Worm (Caenorhabditis elegans) whole organism, young adult: ENCODE results near the gene T25G12.13.
"Not testable (repeated sequence)": the region's sequence is repeated elsewhere in the genome, so short reads cannot be mapped to it uniquely, and the experiment has no call there.

Experiments
- B0336.3 ChIP-seq: fragments of 200-800 bp; sonication (Bioruptor generic); IDR thresholded peaks from 2 replicates; pipeline ENCODE4 v1.3.6; 2022; ENCODE audit warnings: missing genetic modification characterization, missing compliant biosample characterization
- F22D6.2 ChIP-seq: sonication (generic microtip); optimal IDR thresholded peaks from 2 replicates; lab custom pipeline; 2016; ENCODE audit warnings: mild to moderate bottlenecking, missing genetic modification characterization, missing compliant biosample characterization
- F23B12.7 ChIP-seq: sonication (generic microtip); optimal IDR thresholded peaks from 2 replicates; lab custom pipeline; 2017; ENCODE audit warnings: missing genetic modification characterization, mild to moderate bottlenecking, missing compliant biosample characterization, antibody characterized with exemption, moderate library complexity; ENCODE audit not compliant: insufficient read depth
- F55B11.4 ChIP-seq: sonication (generic microtip); optimal IDR thresholded peaks from 2 replicates; lab custom pipeline; 2016; ENCODE audit warnings: missing compliant biosample characterization, missing genetic modification characterization, borderline replicate concordance; ENCODE audit not compliant: insufficient read depth
- T26A5.8 ChIP-seq: sonication (generic microtip); optimal IDR thresholded peaks from 2 replicates; lab custom pipeline; 2016; ENCODE audit warnings: missing genetic modification characterization, missing compliant biosample characterization
- Y79H2A.3 ChIP-seq: fragments of 200-800 bp; sonication (Bioruptor generic); conservative IDR thresholded peaks from 2 replicates; pipeline ENCODE4 v1.3.6; 2022; ENCODE audit warnings: missing genetic modification reagents, missing genetic modification characterization, missing compliant biosample characterization
- Y95B8A.8 ChIP-seq: fragments of 200-800 bp; sonication (Bioruptor generic); IDR thresholded peaks from 2 replicates; pipeline ENCODE4 v1.3.6; 2022; ENCODE audit warnings: missing genetic modification reagents, missing genetic modification characterization, missing compliant biosample characterization
- akir-1 ChIP-seq: fragments of 200-800 bp; sonication (Bioruptor generic); optimal IDR thresholded peaks from 2 replicates; lab custom pipeline; 2018; ENCODE audit warnings: mild to moderate bottlenecking, missing genetic modification characterization, moderate library complexity, missing compliant biosample characterization
- attf-5 ChIP-seq: fragments of 200-800 bp; sonication (Bioruptor generic); optimal IDR thresholded peaks from 2 replicates; lab custom pipeline; 2018; ENCODE audit warnings: mild to moderate bottlenecking, missing genetic modification characterization, missing compliant biosample characterization
- attf-6 ChIP-seq: fragments of 200-800 bp; sonication (Bioruptor generic); IDR thresholded peaks from 2 replicates; pipeline ENCODE4 v1.3.6; 2022; ENCODE audit warnings: missing genetic modification reagents, missing genetic modification characterization, missing compliant biosample characterization
- ccch-3 ChIP-seq: fragments of 200-800 bp; sonication (Bioruptor generic); optimal IDR thresholded peaks from 2 replicates; lab custom pipeline; 2018; ENCODE audit warnings: mild to moderate bottlenecking, missing genetic modification characterization, missing compliant biosample characterization
- cebp-2 ChIP-seq: fragments of 200-800 bp; sonication (Bioruptor generic); IDR thresholded peaks from 2 replicates; pipeline ENCODE4 v1.3.6; 2022; ENCODE audit warnings: missing genetic modification characterization, missing compliant biosample characterization
- chd-7 ChIP-seq: sonication (generic microtip); optimal IDR thresholded peaks from 2 replicates; lab custom pipeline; 2016; ENCODE audit warnings: mild to moderate bottlenecking, missing genetic modification characterization, moderate library complexity, missing compliant biosample characterization
- efl-1 ChIP-seq: fragments of 150-350 bp; optimal IDR thresholded peaks from 2 replicates; lab custom pipeline; 2014; ENCODE audit warnings: missing biosample characterization, missing genetic modification reagents, missing genetic modification characterization
- egl-18 ChIP-seq: fragments of 200-800 bp; sonication (Bioruptor generic); IDR thresholded peaks from 2 replicates; pipeline ENCODE4 v1.3.6; 2022; ENCODE audit warnings: missing genetic modification reagents, missing genetic modification characterization, missing compliant biosample characterization
- hlh-12 ChIP-seq: sonication (generic microtip); optimal IDR thresholded peaks from 2 replicates; lab custom pipeline; 2016; ENCODE audit warnings: missing genetic modification characterization, missing compliant biosample characterization
- hmg-1.2 ChIP-seq: fragments of 200-800 bp; sonication (Bioruptor generic); IDR thresholded peaks from 2 replicates; pipeline ENCODE4 v1.3.6; 2022; ENCODE audit warnings: missing genetic modification reagents, missing genetic modification characterization, missing compliant biosample characterization
- hmg-20 ChIP-seq: fragments of 200-800 bp; sonication (Bioruptor generic); IDR thresholded peaks from 2 replicates; pipeline ENCODE4 v1.3.6; 2022; ENCODE audit warnings: missing genetic modification reagents, missing genetic modification characterization, missing compliant biosample characterization
- lin-26 ChIP-seq: fragments of 200-800 bp; sonication (Bioruptor generic); IDR thresholded peaks from 2 replicates; pipeline ENCODE4 v1.3.6; 2022; ENCODE audit warnings: missing genetic modification reagents, missing genetic modification characterization, missing compliant biosample characterization
- lin-35 ChIP-seq, 3 experiments: fragments of 150-350 bp in 2 of 3; sonication (generic microtip) in 1 of 3; optimal IDR thresholded peaks; 2 replicates each; lab custom pipeline; 2014 to 2018; ENCODE audit warnings: missing biosample characterization in 3 of 3, missing genetic modification characterization in 3 of 3, missing genetic modification reagents in 3 of 3
- mes-4 ChIP-seq: sonication (generic microtip); optimal IDR thresholded peaks from 2 replicates; lab custom pipeline; 2016; ENCODE audit warnings: missing genotype, missing genetic modification characterization, missing compliant biosample characterization
- nfya-2 ChIP-seq: fragments of 200-800 bp; sonication (Bioruptor generic); IDR thresholded peaks from 2 replicates; pipeline ENCODE4 v1.3.6; 2022; ENCODE audit warnings: missing genetic modification reagents, missing genetic modification characterization, missing compliant biosample characterization
- nfyb-1 ChIP-seq: fragments of 200-800 bp; sonication (Bioruptor generic); IDR thresholded peaks from 2 replicates; pipeline ENCODE4 v1.3.6; 2022; ENCODE audit warnings: missing genetic modification reagents, missing genetic modification characterization, missing compliant biosample characterization
- nhr-179 ChIP-seq: sonication (generic microtip); optimal IDR thresholded peaks from 2 replicates; lab custom pipeline; 2016; ENCODE audit warnings: mild to moderate bottlenecking, missing genetic modification characterization, missing compliant biosample characterization
- nhr-27 ChIP-seq: fragments of 200-800 bp; sonication (Bioruptor generic); optimal IDR thresholded peaks from 2 replicates; lab custom pipeline; 2018; ENCODE audit warnings: mild to moderate bottlenecking, missing genetic modification characterization, moderate library complexity, missing compliant biosample characterization
- nhr-80 ChIP-seq: sonication (generic microtip); optimal IDR thresholded peaks from 2 replicates; lab custom pipeline; 2016; ENCODE audit warnings: missing genetic modification characterization, missing compliant biosample characterization
- nhr-90 ChIP-seq: sonication (generic microtip); optimal IDR thresholded peaks from 2 replicates; lab custom pipeline; 2016; ENCODE audit warnings: missing genotype, mild to moderate bottlenecking, missing genetic modification characterization, missing compliant biosample characterization
- rcor-1 ChIP-seq: fragments of 200-800 bp; sonication (Bioruptor generic); IDR thresholded peaks from 2 replicates; pipeline ENCODE4 v1.3.6; 2022; ENCODE audit warnings: missing genetic modification reagents, missing genetic modification characterization, missing compliant biosample characterization
- repo-1 ChIP-seq: sonication (generic microtip); optimal IDR thresholded peaks from 2 replicates; lab custom pipeline; 2017; ENCODE audit warnings: mild to moderate bottlenecking, missing genetic modification characterization, missing compliant biosample characterization
- rpc-1 ChIP-seq, 2 experiments: fragments of 150-350 bp in 1 of 2; sonication (generic microtip) in 1 of 2; optimal IDR thresholded peaks; 2 replicates each; lab custom pipeline; 2014 to 2018; ENCODE audit warnings: missing biosample characterization in 1 of 2, missing genetic modification characterization in 1 of 2, missing genetic modification reagents in 1 of 2, missing genotype in 1 of 2
- sdz-38 ChIP-seq: sonication (generic microtip); optimal IDR thresholded peaks from 2 replicates; lab custom pipeline; 2016; ENCODE audit warnings: missing genotype, missing genetic modification characterization, missing compliant biosample characterization
- sea-2 ChIP-seq: fragments of 200-800 bp; sonication (Bioruptor generic); IDR thresholded peaks from 2 replicates; pipeline ENCODE4 v1.3.6; 2022; ENCODE audit warnings: missing genetic modification characterization, missing compliant biosample characterization
- somi-1 ChIP-seq: fragments of 200-800 bp; sonication (Bioruptor generic); optimal IDR thresholded peaks from 2 replicates; lab custom pipeline; 2018; ENCODE audit warnings: mild to moderate bottlenecking, missing genetic modification characterization, missing compliant biosample characterization
- tbp1 ChIP-seq: fragments of 200-800 bp; sonication (Bioruptor generic); optimal IDR thresholded peaks from 2 replicates; lab custom pipeline; 2018; ENCODE audit warnings: mild to moderate bottlenecking, missing genetic modification characterization, missing compliant biosample characterization
- tbx-9 ChIP-seq: sonication (generic microtip); optimal IDR thresholded peaks from 2 replicates; lab custom pipeline; 2016; ENCODE audit warnings: borderline replicate concordance, missing genetic modification characterization, inconsistent platforms, missing compliant biosample characterization
- tlf-1 ChIP-seq: fragments of 200-800 bp; sonication (Bioruptor generic); optimal IDR thresholded peaks from 2 replicates; lab custom pipeline; 2018; ENCODE audit warnings: mild to moderate bottlenecking, missing genetic modification characterization, missing compliant biosample characterization
- unc-62 ChIP-seq: fragments of 150-350 bp; optimal IDR thresholded peaks from 2 replicates; lab custom pipeline; 2014; ENCODE audit warnings: missing biosample characterization, missing genetic modification reagents, missing genetic modification characterization
- zfh-2 ChIP-seq: fragments of 200-800 bp; sonication (Bioruptor generic); conservative IDR thresholded peaks from 2 replicates; pipeline ENCODE4 v1.3.6; 2022; ENCODE audit warnings: missing genetic modification reagents, missing genetic modification characterization, missing compliant biosample characterization
- ztf-18 ChIP-seq: sonication (generic microtip); optimal IDR thresholded peaks from 2 replicates; lab custom pipeline; 2016; ENCODE audit warnings: missing genotype, mild to moderate bottlenecking, missing genetic modification characterization, missing compliant biosample characterization
- ztf-22 ChIP-seq: fragments of 200-800 bp; sonication (Bioruptor generic); optimal IDR thresholded peaks from 2 replicates; lab custom pipeline; 2018; ENCODE audit warnings: mild to moderate bottlenecking, missing genetic modification characterization, moderate library complexity, missing compliant biosample characterization
- ztf-28 ChIP-seq: fragments of 200-800 bp; sonication (Bioruptor generic); IDR thresholded peaks from 2 replicates; pipeline ENCODE4 v1.3.6; 2022; ENCODE audit warnings: missing genetic modification reagents, missing genetic modification characterization, missing compliant biosample characterization

The T25G12.13 gene

ce11 chrX:17231348-17231747 lies 11.8 kb upstream of the T25G12.13 start, which contains the start of gene T25G12.3:
Gene T25G12.3, plus strand, starts transcription at chrX:17231648.
- TF ChIP-seq mes-4 (tag; lab: Kevin White, UChicago) (no peak), somi-1 (GFP tag; lab: Kevin White, UChicago) (no peak), attf-6 (no peak), hlh-12 (tag; lab: Kevin White, UChicago) (no peak), lin-35 (GFP tag; optimal IDR thresholded peaks at IDR 0.05; lab: Kevin White, UChicago) (no peak), hmg-20 (GFP tag; lab: Robert Waterston, UW) (no peak), ztf-22 (no peak), F22D6.2 (tag; lab: Kevin White, UChicago) (no peak), ztf-28 (no peak), F23B12.7 (tag; lab: Kevin White, UChicago) (no peak), F55B11.4 (no peak), Y95B8A.8 (GFP tag; lab: Robert Waterston, UW) (no peak), cebp-2 (GFP tag; lab: Robert Waterston, UW) (no peak), tbx-9 (tag; lab: Kevin White, UChicago) (no peak), efl-1 (no peak), ztf-18 (tag; lab: Kevin White, UChicago) (no peak), sea-2 (GFP tag; lab: Robert Waterston, UW) (no peak), nfya-2 (GFP tag; lab: Robert Waterston, UW) (no peak), nhr-90 (tag; lab: Kevin White, UChicago) (no peak), sdz-38 (tag; lab: Kevin White, UChicago) (no peak)

ce11 chrX:17233248-17233647 lies 9.9 kb upstream of the T25G12.13 start:
- peak; percentile 29 for TF ChIP-seq tbp1 (GFP tag; lab: Kevin White, UChicago)
- not testable (repeated sequence) for TF ChIP-seq rpc-1 (optimal IDR thresholded peaks at IDR 0.05; lab: Kevin White, UChicago)
- TF ChIP-seq rpc-1 (tag; optimal IDR thresholded peaks at IDR 0.05; lab: Kevin White, UChicago): peak; percentile 53
- peak; percentile 61; the same call in 1 of the 2 replicates for TF ChIP-seq lin-26 (GFP tag; lab: Robert Waterston, UW)
- peak; percentile 71 for TF ChIP-seq hmg-1.2 (GFP tag; lab: Robert Waterston, UW)

- TF ChIP-seq Y79H2A.3 (GFP tag; lab: Robert Waterston, UW) (no peak), unc-62 (no peak), lin-35 (GFP tag; optimal IDR thresholded peaks at IDR 0.05; lab: Kevin White, UChicago) (no peak), ccch-3 (GFP tag; lab: Kevin White, UChicago) (no peak), akir-1 (no peak), repo-1 (tag; lab: Kevin White, UChicago) (no peak), egl-18 (GFP tag; lab: Robert Waterston, UW) (no peak), tlf-1 (GFP tag; lab: Kevin White, UChicago) (no peak), hmg-20 (GFP tag; lab: Robert Waterston, UW) (no peak), B0336.3 (GFP tag; lab: Robert Waterston, UW) (no peak), nfyb-1 (GFP tag; lab: Robert Waterston, UW) (no peak), nhr-80 (no peak), nhr-179 (tag; lab: Kevin White, UChicago) (no peak), rcor-1 (no peak), attf-5 (GFP tag; lab: Kevin White, UChicago) (no peak), nhr-27 (tag; lab: Kevin White, UChicago) (no peak), nhr-90 (tag; lab: Kevin White, UChicago) (no peak), T26A5.8 (tag; lab: Kevin White, UChicago) (no peak), chd-7 (tag; lab: Kevin White, UChicago) (no peak), zfh-2 (GFP tag; lab: Robert Waterston, UW) (no peak)
Observed at ce11 chrX:17234988-17235387, 8.2 kb upstream of the T25G12.13 start.
